Worm (Caenorhabditis elegans): Measurements from ENCODE around the gene Y50D4A.6.

DNA sequence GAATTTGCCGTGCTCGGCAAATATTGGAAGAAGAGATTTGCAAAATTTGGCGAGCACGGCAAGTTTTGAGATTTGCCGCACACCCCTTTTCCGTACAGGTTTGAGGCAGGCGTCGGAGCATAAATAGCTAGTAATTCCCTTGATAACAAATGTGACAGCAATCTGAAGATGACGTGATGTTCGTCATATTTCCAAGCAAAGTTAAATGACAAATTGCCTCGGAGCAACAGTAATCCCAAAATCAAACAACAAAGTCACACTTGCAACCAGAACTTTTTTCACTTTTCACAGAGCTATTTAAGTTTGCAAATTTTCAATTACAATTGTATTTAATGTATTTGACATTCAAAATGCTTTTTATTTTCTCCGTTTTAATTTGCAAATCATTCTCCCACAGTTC, 19.8 kb downstream of the Y50D4A.6 start, which contains the start of gene F25A2.1:
- TF ChIP-seq aptf-2 (GFP tag; conservative IDR thresholded peaks at IDR 0.05) = no peak
- no peak for TF ChIP-seq chd-7 (tag; optimal IDR thresholded peaks at IDR 0.05)
- TF ChIP-seq pha-4 (tag; optimal IDR thresholded peaks at IDR 0.05) = no peak
- TF ChIP-seq Y79H2A.3 (GFP tag; conservative IDR thresholded peaks at IDR 0.05) = no peak
- TF ChIP-seq B0035.1 (tag; optimal IDR thresholded peaks at IDR 0.05) = no peak
- TF ChIP-seq nfya-2 (GFP tag; IDR thresholded peaks at IDR 0.05) = no peak
- no peak for TF ChIP-seq zim-3 (tag; optimal IDR thresholded peaks at IDR 0.05)
- no peak for TF ChIP-seq snpc-4 (GFP tag; optimal IDR thresholded peaks at IDR 0.05)
- TF ChIP-seq snpc-4 (tag; optimal IDR thresholded peaks at IDR 0.05) = no peak
- TF ChIP-seq Y56A3A.18 (GFP tag; IDR thresholded peaks at IDR 0.05) = no peak

All from whole organism, young adult.